Worm (Caenorhabditis elegans) whole organism, mixed stage, embryonic: ENCODE data around the gene vps-52.

ENCODE experiments used
- M03D4.4 ChIP-seq: sonication (generic microtip); optimal IDR thresholded peaks from 2 replicates; lab custom pipeline; 2017; ENCODE audit warnings: mild to moderate bottlenecking, missing genetic modification characterization, missing compliant biosample characterization
- bed-3 ChIP-seq: fragments of 200-800 bp; sonication (Bioruptor generic); optimal IDR thresholded peaks from 3 replicates; lab custom pipeline; 2018; ENCODE audit warnings: mild to moderate bottlenecking, missing genetic modification characterization, moderate library complexity, missing compliant biosample characterization
- ceh-39 ChIP-seq: fragments of 150-350 bp; optimal IDR thresholded peaks from 2 replicates; lab custom pipeline; 2014; ENCODE audit warnings: missing biosample characterization, missing genetic modification characterization
- drap-1 ChIP-seq: fragments of 200-800 bp; sonication (Bioruptor generic); optimal IDR thresholded peaks from 3 replicates; lab custom pipeline; 2018; ENCODE audit warnings: mild to moderate bottlenecking, missing genetic modification characterization, missing compliant biosample characterization
- elt-1 ChIP-seq: sonication (generic microtip); optimal IDR thresholded peaks from 2 replicates; lab custom pipeline; 2017; ENCODE audit warnings: missing genetic modification characterization, mild to moderate bottlenecking, missing compliant biosample characterization, antibody characterized with exemption, moderate library complexity, borderline replicate concordance; ENCODE audit not compliant: insufficient read depth
- nhr-12 ChIP-seq: fragments of 150-350 bp; optimal IDR thresholded peaks from 2 replicates; lab custom pipeline; 2014; ENCODE audit warnings: missing biosample characterization, missing genetic modification characterization
- nhr-237 ChIP-seq: fragments of 150-350 bp; optimal IDR thresholded peaks from 2 replicates; lab custom pipeline; 2014; ENCODE audit warnings: missing biosample characterization, missing genetic modification characterization
- nhr-28 ChIP-seq: fragments of 150-350 bp; optimal IDR thresholded peaks from 2 replicates; lab custom pipeline; 2014; ENCODE audit warnings: missing biosample characterization, missing genetic modification characterization
- nhr-76 ChIP-seq: sonication (generic microtip); optimal IDR thresholded peaks from 2 replicates; lab custom pipeline; 2017; ENCODE audit warnings: missing biosample characterization, missing genetic modification characterization
- snpc-4 ChIP-seq: fragments of 150-350 bp; optimal IDR thresholded peaks from 2 replicates; lab custom pipeline; 2014; ENCODE audit warnings: missing biosample characterization, missing genetic modification characterization
- sptf-1 ChIP-seq: sonication (generic microtip); optimal IDR thresholded peaks from 2 replicates; lab custom pipeline; 2017; ENCODE audit warnings: mild to moderate bottlenecking, missing genetic modification characterization, moderate library complexity, missing compliant biosample characterization
- unc-39 ChIP-seq: fragments of 150-350 bp; optimal IDR thresholded peaks from 2 replicates; lab custom pipeline; 2014; ENCODE audit warnings: missing biosample characterization, missing genetic modification characterization
- ztf-11 ChIP-seq: fragments of 150-350 bp; optimal IDR thresholded peaks from 2 replicates; lab custom pipeline; 2014; ENCODE audit warnings: missing biosample characterization, missing genetic modification characterization

DNA sequence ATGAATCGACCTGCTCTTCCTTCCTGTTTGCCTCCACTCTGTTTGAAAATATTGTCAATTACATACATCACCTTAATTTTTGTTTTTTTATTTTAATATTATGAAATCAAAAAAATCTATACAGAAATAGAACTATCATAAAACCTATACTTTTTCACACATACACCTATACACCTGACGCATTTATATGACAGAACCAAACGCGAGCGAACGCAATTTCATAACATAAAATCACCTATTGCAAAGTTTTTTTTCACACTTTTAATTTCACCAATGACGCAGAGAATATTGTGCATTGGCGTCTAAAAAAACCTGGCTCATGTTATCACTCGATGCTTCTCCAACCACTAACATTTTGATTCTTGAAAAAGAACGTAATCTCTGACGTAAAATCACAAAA lies 3.2 kb upstream of the vps-52 start:
- TF ChIP-seq sptf-1 (tag; lab: Kevin White, UChicago) (no peak), nhr-12 (tag; lab: Kevin White, UChicago) (no peak), snpc-4 (tag; lab: Kevin White, UChicago) (no peak), M03D4.4 (tag; lab: Kevin White, UChicago) (no peak), nhr-76 (tag; lab: Kevin White, UChicago) (no peak), nhr-28 (no peak), bed-3 (GFP tag; lab: Kevin White, UChicago) (no peak), unc-39 (tag; lab: Kevin White, UChicago) (no peak), ztf-11 (no peak), elt-1 (tag; lab: Kevin White, UChicago) (no peak), drap-1 (GFP tag; lab: Kevin White, UChicago) (no peak), ceh-39 (tag; lab: Kevin White, UChicago) (no peak), nhr-237 (no peak)
